Fruit fly (Drosophila melanogaster): ENCODE results near the gene CG7542.

Gene CG7542

dm6 chr3L:17506005-17506760, 43.4 kb upstream of the CG7542 start (continued):
- TF ChIP-seq lbe (GFP tag; optimal IDR thresholded peaks at IDR 0.05) (peak; percentile 21), tio (GFP tag; optimal IDR thresholded peaks at IDR 0.05) (peak; percentile 23), Hr3 (GFP tag; optimal IDR thresholded peaks at IDR 0.05) (peak; percentile 2), luna (GFP tag; optimal IDR thresholded peaks at IDR 0.05) (no peak), trh (GFP tag; optimal IDR thresholded peaks at IDR 0.05) (no peak), CG17186 (GFP tag; optimal IDR thresholded peaks at IDR 0.05) (no peak), Drgx (GFP tag; IDR thresholded peaks at IDR 0.05) (0 out of 2 replicates have a peak, but pooled peaks have one; percentile 14), pzg (GFP tag; optimal IDR thresholded peaks at IDR 0.05) (no peak), Usf (GFP tag; optimal IDR thresholded peaks at IDR 0.05) (no peak), corto (GFP tag; optimal IDR thresholded peaks at IDR 0.05) (peak; percentile 42), az2 (GFP tag; optimal IDR thresholded peaks at IDR 0.05) (peak; percentile 5)

dm6 chr3L:17506830-17507229, 42.8 kb upstream of the CG7542 start:
- TF ChIP-seq caup (GFP tag; optimal IDR thresholded peaks at IDR 0.05; ENCODE audit: severe bottlenecking) = no peak
- no peak for TF ChIP-seq Dfd (GFP tag; optimal IDR thresholded peaks at IDR 0.05)
- peak; percentile 68 for TF ChIP-seq CG11696 (GFP tag; IDR thresholded peaks at IDR 0.05)
- no peak for TF ChIP-seq nerfin-1 (tag; optimal IDR thresholded peaks at IDR 0.05)
- no peak for TF ChIP-seq pzg (GFP tag; optimal IDR thresholded peaks at IDR 0.05)
- no peak for TF ChIP-seq sisA (GFP tag; IDR thresholded peaks at IDR 0.05)
- TF ChIP-seq cg (GFP tag; optimal IDR thresholded peaks at IDR 0.05) = peak; percentile 22
- no peak for TF ChIP-seq wdn (GFP tag; IDR thresholded peaks at IDR 0.05)
- TF ChIP-seq CG9876 (GFP tag; optimal IDR thresholded peaks at IDR 0.05) = no peak

dm6 chr3L:17513492-17513891, 36.1 kb upstream of the CG7542 start:
- TF ChIP-seq MBD-R2 (GFP tag; IDR thresholded peaks at IDR 0.05) (peak; percentile 75), pfk (GFP tag; optimal IDR thresholded peaks at IDR 0.05) (peak; percentile 74), Ets97D (GFP tag; optimal IDR thresholded peaks at IDR 0.05) (no peak), CG34422 (GFP tag; IDR thresholded peaks at IDR 0.05) (peak; percentile 75; the same call in 1 of the 3 replicates), CG4360 (GFP tag; IDR thresholded peaks at IDR 0.05) (peak; percentile 98), Six4 (GFP tag; optimal IDR thresholded peaks at IDR 0.05) (no peak), MESR4 (GFP tag; optimal IDR thresholded peaks at IDR 0.05) (peak; percentile 61), CG6272 (GFP tag; IDR thresholded peaks at IDR 0.05) (no peak)

dm6 chr3L:17513893-17514616, 35.6 kb upstream of the CG7542 start, which contains the start of the genes U4-U6-60K and CG7564:
Gene U4-U6-60K (minus strand): TSS chr3L:17513912.
Gene CG7564 (plus strand): TSS chr3L:17514298.
- TF ChIP-seq CG1233 (GFP tag; optimal IDR thresholded peaks at IDR 0.05) = peak; percentile 28
- peak; percentile 44 for TF ChIP-seq emc (GFP tag; optimal IDR thresholded peaks at IDR 0.05)
- TF ChIP-seq CG15073 (GFP tag; optimal IDR thresholded peaks at IDR 0.05) = no peak
- TF ChIP-seq hth (optimal IDR thresholded peaks at IDR 0.05) = no peak
- peak; percentile 53 for TF ChIP-seq CG3281 (GFP tag; optimal IDR thresholded peaks at IDR 0.05)
- no peak for TF ChIP-seq ro (GFP tag; IDR thresholded peaks at IDR 0.05)
- TF ChIP-seq CG2875 (GFP tag; optimal IDR thresholded peaks at IDR 0.05) = no peak
- peak; percentile 10; the same call in 2 of the 3 replicates for TF ChIP-seq Aef1 (GFP tag; IDR thresholded peaks at IDR 0.05)
- TF ChIP-seq CG30020 (tag; optimal IDR thresholded peaks at IDR 0.05) = peak; percentile 63
- TF ChIP-seq CG11398 (GFP tag; optimal IDR thresholded peaks at IDR 0.05) = no peak
- no peak for TF ChIP-seq bigmax (GFP tag; optimal IDR thresholded peaks at IDR 0.05)
- TF ChIP-seq HLH54F (GFP tag; optimal IDR thresholded peaks at IDR 0.05) = peak; percentile 53
- TF ChIP-seq Hr51 (GFP tag; optimal IDR thresholded peaks at IDR 0.05) = peak in 1 of 2 experiments; percentile 57
- TF ChIP-seq gfzf (GFP tag; optimal IDR thresholded peaks at IDR 0.05) = peak; percentile 4
- peak in 1 of 2 experiments; percentile 14 for TF ChIP-seq insv (GFP tag; optimal IDR thresholded peaks at IDR 0.05)
- TF ChIP-seq wek (GFP tag; optimal IDR thresholded peaks at IDR 0.05) = no peak
- peak; percentile 23 for TF ChIP-seq Side (GFP tag; optimal IDR thresholded peaks at IDR 0.05)
- no peak for TF ChIP-seq Drgx (GFP tag; IDR thresholded peaks at IDR 0.05)
- peak; percentile 78 for TF ChIP-seq CG9727 (GFP tag; optimal IDR thresholded peaks at IDR 0.05)

Data from whole organism, embryonic.